Fruit fly (Drosophila melanogaster) whole organism, embryonic: ENCODE measurements around the gene how.
A peak's percentile ranks its signal among the peaks of the same experiment; 100 is the strongest.

Source experiments
- Abd-B ChIP-seq: fragments of 200-800 bp; sonication (Bioruptor generic); optimal IDR thresholded peaks from 2 replicates; lab custom pipeline; 2018; ENCODE audit warnings: missing biosample characterization, mild to moderate bottlenecking, missing genetic modification characterization, moderate library complexity
- Adf1 ChIP-seq: fragments of 200-800 bp; sonication (Bioruptor generic); IDR thresholded peaks from 2 replicates; pipeline ENCODE4 v1.3.6; 2022; ENCODE audit warnings: missing biosample characterization, missing genetic modification characterization
- Antp ChIP-seq: fragments of 200-800 bp; sonication (Bioruptor generic); optimal IDR thresholded peaks from 3 replicates; lab custom pipeline; 2016; ENCODE audit warnings: missing biosample characterization, missing genetic modification characterization
- Asciz ChIP-seq: fragments of 200-800 bp; sonication (Bioruptor generic); optimal IDR thresholded peaks from 2 replicates; lab custom pipeline; 2017; ENCODE audit warnings: missing biosample characterization, mild to moderate bottlenecking, missing genetic modification characterization, missing genetic modification reagents
- Atf3 ChIP-seq: fragments of 200-800 bp; sonication (Bioruptor generic); optimal IDR thresholded peaks from 3 replicates; lab custom pipeline; 2016; ENCODE audit warnings: missing biosample characterization, missing genetic modification characterization
- B-H2 ChIP-seq: fragments of 200-800 bp; sonication (Bioruptor generic); optimal IDR thresholded peaks from 2 replicates; lab custom pipeline; 2018; ENCODE audit warnings: missing biosample characterization, mild to moderate bottlenecking, missing genetic modification characterization
- Bgb ChIP-seq: fragments of 200-800 bp; sonication (Bioruptor generic); IDR thresholded peaks from 2 replicates; pipeline ENCODE4 v1.3.6; 2022; ENCODE audit warnings: missing biosample characterization, missing genetic modification characterization; ENCODE audit not compliant: partially characterized antibody
- CG10462 ChIP-seq: fragments of 200-800 bp; sonication (Bioruptor generic); optimal IDR thresholded peaks from 2 replicates; lab custom pipeline; 2016; ENCODE audit warnings: missing biosample characterization, missing genetic modification characterization
- CG13287 ChIP-seq: fragments of 200-800 bp; sonication (Bioruptor generic); IDR thresholded peaks from 2 replicates; pipeline ENCODE4 v1.3.6; 2022; ENCODE audit warnings: missing biosample characterization, missing genetic modification characterization; ENCODE audit not compliant: partially characterized antibody
- CG14441 ChIP-seq: fragments of 200-800 bp; sonication (Bioruptor generic); IDR thresholded peaks from 2 replicates; pipeline ENCODE4 v1.3.6; 2022; ENCODE audit warnings: missing biosample characterization, missing genetic modification characterization
- CG14965 ChIP-seq: fragments of 200-800 bp; sonication (Bioruptor generic); optimal IDR thresholded peaks from 2 replicates; lab custom pipeline; 2016; ENCODE audit warnings: missing biosample characterization, missing genetic modification characterization, borderline replicate concordance
- CG15011 ChIP-seq: fragments of 200-800 bp; sonication (Bioruptor generic); optimal IDR thresholded peaks from 3 replicates; lab custom pipeline; 2018; ENCODE audit warnings: missing biosample characterization, mild to moderate bottlenecking, missing genetic modification characterization
- CG17186 ChIP-seq: fragments of 200-800 bp; sonication (Bioruptor generic); optimal IDR thresholded peaks from 3 replicates; lab custom pipeline; 2017; ENCODE audit warnings: missing biosample characterization, missing genetic modification reagents, missing genetic modification characterization
- CG17612 ChIP-seq: fragments of 200-800 bp; sonication (Bioruptor generic); IDR thresholded peaks from 2 replicates; pipeline ENCODE4 v1.3.6; 2022; ENCODE audit warnings: missing biosample characterization, missing genetic modification characterization
- CG17829 ChIP-seq: fragments of 200-800 bp; optimal IDR thresholded peaks from 2 replicates; lab custom pipeline; 2019; ENCODE audit warnings: missing biosample characterization, mild to moderate bottlenecking, missing genetic modification characterization, moderate library complexity
- CG1832 ChIP-seq: fragments of 200-800 bp; sonication (Bioruptor generic); optimal IDR thresholded peaks from 2 replicates; lab custom pipeline; 2017; ENCODE audit warnings: missing biosample characterization, mild to moderate bottlenecking, missing genetic modification characterization, inconsistent platforms
- CG2875 ChIP-seq: fragments of 200-800 bp; sonication (Bioruptor generic); optimal IDR thresholded peaks from 2 replicates; lab custom pipeline; 2017; ENCODE audit warnings: missing biosample characterization, mild to moderate bottlenecking, missing genetic modification characterization, missing genetic modification reagents
- CG32772 ChIP-seq: fragments of 200-800 bp; sonication (Bioruptor generic); IDR thresholded peaks from 2 replicates; pipeline ENCODE4 v1.3.6; 2022; ENCODE audit warnings: missing biosample characterization, missing genetic modification characterization
- CG33213 ChIP-seq: fragments of 200-800 bp; sonication (Bioruptor generic); optimal IDR thresholded peaks from 3 replicates; lab custom pipeline; 2016; ENCODE audit warnings: missing biosample characterization, missing genetic modification characterization
- CG3995 ChIP-seq: fragments of 200-800 bp; sonication (Bioruptor generic); optimal IDR thresholded peaks from 3 replicates; lab custom pipeline; 2016; ENCODE audit warnings: missing biosample characterization, missing genetic modification characterization
- CG5180 ChIP-seq: fragments of 200-800 bp; sonication (Bioruptor generic); optimal IDR thresholded peaks from 3 replicates; lab custom pipeline; 2017; ENCODE audit warnings: missing biosample characterization, missing genetic modification characterization, mild to moderate bottlenecking, moderate library complexity, missing genetic modification reagents
- CG6765 ChIP-seq: fragments of 200-800 bp; sonication (Bioruptor generic); optimal IDR thresholded peaks from 3 replicates; lab custom pipeline; 2017; ENCODE audit warnings: missing biosample characterization, mild to moderate bottlenecking, missing genetic modification characterization
- CG7963 ChIP-seq: fragments of 200-800 bp; sonication (Bioruptor generic); IDR thresholded peaks from 3 replicates; pipeline ENCODE4 v1.3.6; 2022; ENCODE audit warnings: missing biosample characterization, missing genetic modification characterization; ENCODE audit not compliant: partially characterized antibody
- HLH4C ChIP-seq: fragments of 200-800 bp; sonication (Bioruptor generic); IDR thresholded peaks from 3 replicates; pipeline ENCODE4 v1.3.6; 2022; ENCODE audit warnings: missing biosample characterization, missing genetic modification characterization; ENCODE audit not compliant: partially characterized antibody
- HmgZ ChIP-seq: fragments of 200-800 bp; sonication (Bioruptor generic); optimal IDR thresholded peaks from 2 replicates; lab custom pipeline; 2018; ENCODE audit warnings: missing biosample characterization, mild to moderate bottlenecking, missing genetic modification characterization
- Hmr ChIP-seq: fragments of 200-800 bp; sonication (Bioruptor generic); optimal IDR thresholded peaks from 3 replicates; lab custom pipeline; 2017; ENCODE audit warnings: mild to moderate bottlenecking, missing biosample characterization, missing genetic modification reagents, missing genetic modification characterization
- Hr78 ChIP-seq, 2 experiments: fragments of 200-800 bp in 1 of 2; fragments of >200 bp in 1 of 2; sonication (Bioruptor generic) in 1 of 2; optimal IDR thresholded peaks; 2 replicates each; lab custom pipeline; 2017 to 2019; ENCODE audit warnings: missing biosample characterization in 2 of 2, missing genetic modification characterization in 2 of 2, mild to moderate bottlenecking in 1 of 2, moderate library complexity in 1 of 2
- Jarid2 ChIP-seq: fragments of 200-800 bp; sonication (Bioruptor generic); optimal IDR thresholded peaks from 3 replicates; lab custom pipeline; 2017; ENCODE audit warnings: mild to moderate bottlenecking, missing biosample characterization, missing genetic modification reagents, missing genetic modification characterization
- Tbp ChIP-seq: fragments of >200 bp; optimal IDR thresholded peaks from 2 replicates; lab custom pipeline; 2018; ENCODE audit warnings: missing biosample characterization, missing genetic modification characterization
- cg ChIP-seq: fragments of 200-800 bp; sonication (Bioruptor generic); optimal IDR thresholded peaks from 3 replicates; lab custom pipeline; 2019; ENCODE audit warnings: missing biosample characterization, mild to moderate bottlenecking, missing genetic modification characterization, moderate library complexity
- cwo ChIP-seq: fragments of 200-800 bp; sonication (Bioruptor generic); optimal IDR thresholded peaks from 3 replicates; lab custom pipeline; 2017; ENCODE audit warnings: missing biosample characterization, missing genetic modification characterization, mild to moderate bottlenecking, moderate library complexity, missing genetic modification reagents
- esg ChIP-seq: fragments of 200-800 bp; sonication (Bioruptor generic); conservative IDR thresholded peaks from 2 replicates; pipeline ENCODE4 v1.3.6; 2022; ENCODE audit warnings: missing biosample characterization, missing genetic modification characterization
- fu2 ChIP-seq: fragments of 200-800 bp; sonication (Bioruptor generic); optimal IDR thresholded peaks from 2 replicates; lab custom pipeline; 2016; ENCODE audit warnings: missing biosample characterization, missing genetic modification characterization
- insv ChIP-seq, 2 experiments: fragments of 200-800 bp; sonication (Bioruptor generic); optimal IDR thresholded peaks; 3 replicates each; lab custom pipeline; 2016 to 2018; ENCODE audit warnings: missing biosample characterization in 2 of 2, missing genetic modification characterization in 2 of 2
- jumu ChIP-seq: fragments of 200-800 bp; sonication (Bioruptor generic); optimal IDR thresholded peaks from 3 replicates; lab custom pipeline; 2016; ENCODE audit warnings: missing biosample characterization, missing genetic modification characterization
- pnt ChIP-seq: fragments of 200-800 bp; sonication (Bioruptor generic); optimal IDR thresholded peaks from 3 replicates; lab custom pipeline; 2016; ENCODE audit warnings: missing biosample characterization, missing genetic modification characterization
- prd ChIP-seq, 3 experiments: fragments of >200 bp in 2 of 3; fragments of 200-800 bp in 1 of 3; sonication (Bioruptor generic) in 1 of 3; optimal IDR thresholded peaks in 2 of 3; IDR thresholded peaks in 1 of 3; 2 replicates in 2 of 3; 3 replicates in 1 of 3; pipeline versions ENCODE4 v1.3.6 to Lab custom; 2017 to 2022; ENCODE audit warnings: missing biosample characterization in 1 of 3, missing genetic modification characterization in 1 of 3
- sens ChIP-seq: fragments of 200-800 bp; sonication (Bioruptor generic); peaks from one replicate; lab custom pipeline; 2016; ENCODE audit warnings: missing biosample characterization, missing genetic modification characterization
- slp2 ChIP-seq: fragments of 200-800 bp; sonication (Bioruptor generic); optimal IDR thresholded peaks from 2 replicates; lab custom pipeline; 2016; ENCODE audit warnings: missing biosample characterization, missing genetic modification characterization
- so ChIP-seq: fragments of 200-800 bp; sonication (Bioruptor generic); IDR thresholded peaks from 3 replicates; pipeline ENCODE4 v1.3.6; 2022; ENCODE audit warnings: missing biosample characterization, missing genetic modification characterization
- sr ChIP-seq: fragments of 200-800 bp; sonication (Bioruptor generic); IDR thresholded peaks from 3 replicates; pipeline ENCODE4 v1.3.6; 2022; ENCODE audit warnings: missing biosample characterization, missing genetic modification characterization
- tgo ChIP-seq: fragments of 200-800 bp; sonication (Bioruptor generic); IDR thresholded peaks from 3 replicates; pipeline ENCODE4 v1.3.6; 2022; ENCODE audit warnings: missing biosample characterization, missing genetic modification characterization
- trem ChIP-seq: fragments of 200-800 bp; optimal IDR thresholded peaks from 3 replicates; lab custom pipeline; 2019; ENCODE audit warnings: missing biosample characterization, mild to moderate bottlenecking, missing genetic modification characterization, moderate library complexity
- twi ChIP-seq: fragments of 200-800 bp; optimal IDR thresholded peaks from 2 replicates; lab custom pipeline; 2019; ENCODE audit warnings: missing biosample characterization, mild to moderate bottlenecking, missing genetic modification characterization, moderate library complexity
- tx ChIP-seq: fragments of 200-800 bp; sonication (Bioruptor generic); optimal IDR thresholded peaks from 2 replicates; lab custom pipeline; 2016; ENCODE audit warnings: missing biosample characterization, missing genetic modification characterization
- unc-4 ChIP-seq: fragments of 200-800 bp; sonication (Bioruptor generic); IDR thresholded peaks from 2 replicates; pipeline ENCODE4 v1.3.6; 2022; ENCODE audit warnings: missing biosample characterization, missing genetic modification characterization; ENCODE audit not compliant: partially characterized antibody
- unpg ChIP-seq: fragments of 200-800 bp; sonication (Bioruptor generic); optimal IDR thresholded peaks from 3 replicates; lab custom pipeline; 2018; ENCODE audit warnings: missing biosample characterization, mild to moderate bottlenecking, missing genetic modification characterization, moderate library complexity
- wdn ChIP-seq: fragments of 200-800 bp; sonication (Bioruptor generic); IDR thresholded peaks from 2 replicates; pipeline ENCODE4 v1.3.6; 2022; ENCODE audit warnings: missing biosample characterization, missing genetic modification characterization
- zf30C ChIP-seq: fragments of 200-800 bp; sonication (Bioruptor generic); optimal IDR thresholded peaks from 3 replicates; lab custom pipeline; 2018; ENCODE audit warnings: missing biosample characterization, mild to moderate bottlenecking, missing genetic modification characterization
- zfh1 ChIP-seq: fragments of 200-800 bp; sonication (Bioruptor generic); IDR thresholded peaks from 3 replicates; pipeline ENCODE4 v1.3.6; 2022; ENCODE audit warnings: missing biosample characterization, missing genetic modification characterization

how gene

dm6 chr3R:22034160-22034742 lies 7.7 kb upstream of the how start, which contains the start of the genes CG45099, CG6015, pit and Fadd (continued):
- TF ChIP-seq Asciz (no peak), CG32772 (GFP tag; lab: Robert Waterston, UW) (no peak), so (GFP tag; lab: Robert Waterston, UW) (no peak), unpg (GFP tag; lab: Kevin White, UChicago) (no peak), CG15011 (GFP tag; lab: Kevin White, UChicago) (no peak), cg (no peak), CG17612 (GFP tag; lab: Robert Waterston, UW) (no peak), Jarid2 (GFP tag; lab: Kevin White, UChicago) (no peak), CG10462 (GFP tag; lab: Kevin White, UChicago) (no peak), fu2 (GFP tag; lab: Kevin White, UChicago) (no peak), jumu (GFP tag; lab: Kevin White, UChicago) (no peak), Tbp (GFP tag; lab: Kevin White, UChicago) (no peak), trem (tag; lab: Kevin White, UChicago) (peak; percentile 62), B-H2 (GFP tag; lab: Kevin White, UChicago) (no peak), CG13287 (GFP tag; lab: Robert Waterston, UW) (peak; percentile 77), CG7963 (GFP tag; lab: Robert Waterston, UW) (no peak), CG6765 (no peak), CG33213 (GFP tag; lab: Kevin White, UChicago) (no peak), wdn (GFP tag; lab: Robert Waterston, UW) (no peak), Bgb (GFP tag; lab: Robert Waterston, UW) (peak; percentile 60), CG14441 (GFP tag; lab: Robert Waterston, UW) (no peak), CG17829 (tag; lab: Kevin White, UChicago) (peak; percentile 37), CG5180 (GFP tag; lab: Kevin White, UChicago) (no peak), Adf1 (GFP tag; lab: Robert Waterston, UW) (no peak), Antp (GFP tag; lab: Kevin White, UChicago) (no peak), tgo (GFP tag; lab: Robert Waterston, UW) (no peak), tx (GFP tag; lab: Kevin White, UChicago) (no peak), sens (GFP tag; lab: Kevin White, UChicago) (peak; percentile 68), CG3995 (peak; percentile 16), Atf3 (GFP tag; lab: Kevin White, UChicago) (no peak), twi (tag; lab: Kevin White, UChicago) (no peak), zfh1 (GFP tag; lab: Robert Waterston, UW) (no peak), zf30C (GFP tag; lab: Kevin White, UChicago) (no peak), Hr78 (GFP tag; optimal IDR thresholded peaks at IDR 0.05; lab: Kevin White, UChicago) (no peak), unc-4 (GFP tag; lab: Robert Waterston, UW) (peak; percentile 63), HLH4C (peak; percentile 74), CG1832 (no peak), insv (GFP tag; optimal IDR thresholded peaks at IDR 0.05; lab: Kevin White, UChicago) (peak in 1 of 2 experiments; percentile 17), CG17186 (GFP tag; lab: Kevin White, UChicago) (no peak), CG2875 (no peak), cwo (no peak), Abd-B (GFP tag; lab: Kevin White, UChicago) (peak; percentile 11), esg (GFP tag; lab: Robert Waterston, UW) (no peak), HmgZ (tag; lab: Kevin White, UChicago) (no peak), sr (GFP tag; lab: Robert Waterston, UW) (no peak), pnt (GFP tag; lab: Kevin White, UChicago) (no peak), prd (optimal IDR thresholded peaks at IDR 0.05; lab: Kevin White, UChicago) (no peak), prd (GFP tag; IDR thresholded peaks at IDR 0.05; lab: Robert Waterston, UW) (no peak), CG14965 (GFP tag; lab: Kevin White, UChicago) (no peak), slp2 (GFP tag; lab: Kevin White, UChicago) (no peak), Hmr (GFP tag; lab: Kevin White, UChicago) (no peak)
